Fruit fly (Drosophila melanogaster): ENCODE data around the gene Vti1a.
A peak's percentile ranks its signal among the peaks of the same experiment; 100 is the strongest.

Gene Vti1a

dm6 chr3L:701798-702635 lies 9.3 kb upstream of the Vti1a start:
- TF ChIP-seq svp (GFP tag), result peak; percentile 69
- TF ChIP-seq CG34406 (GFP tag; optimal IDR thresholded peaks at IDR 0.05), result no peak
- peak; percentile 28 for TF ChIP-seq Eip78C (GFP tag)

- TF ChIP-seq Ets96B (tag; optimal IDR thresholded peaks at IDR 0.05), result peak; percentile 16
- TF ChIP-seq CG6808 (GFP tag; optimal IDR thresholded peaks at IDR 0.05), result peak; percentile 36
- TF ChIP-seq Hr4 (GFP tag; optimal IDR thresholded peaks at IDR 0.05), result peak; percentile 29
- no peak for TF ChIP-seq Hr38 (GFP tag; optimal IDR thresholded peaks at IDR 0.05)
- TF ChIP-seq fd59A (GFP tag; optimal IDR thresholded peaks at IDR 0.05), result no peak
- TF ChIP-seq CG16779 (tag; optimal IDR thresholded peaks at IDR 0.05), result peak; percentile 3
- no peak for TF ChIP-seq Eip93F (GFP tag; optimal IDR thresholded peaks at IDR 0.05)
- TF ChIP-seq Eip75B (GFP tag; optimal IDR thresholded peaks at IDR 0.05), result no peak
- peak; percentile 44 for TF ChIP-seq esn (GFP tag; optimal IDR thresholded peaks at IDR 0.05)
- no peak for TF ChIP-seq CG11902 (GFP tag; optimal IDR thresholded peaks at IDR 0.05)
- no peak for TF ChIP-seq CG11294 (GFP tag; IDR thresholded peaks at IDR 0.05)
- TF ChIP-seq CG15336 (GFP tag; IDR thresholded peaks at IDR 0.05), result peak; percentile 74
- TF ChIP-seq CG8319 (GFP tag; optimal IDR thresholded peaks at IDR 0.05), result no peak
- TF ChIP-seq CG3919 (GFP tag; optimal IDR thresholded peaks at IDR 0.05), result peak; percentile 13
- TF ChIP-seq Gug (GFP tag; IDR thresholded peaks at IDR 0.05), result no peak
- TF ChIP-seq dac (GFP tag; optimal IDR thresholded peaks at IDR 0.05), result no peak
- no peak for TF ChIP-seq cyc (GFP tag; optimal IDR thresholded peaks at IDR 0.05)
- TF ChIP-seq CG1621 (tag; optimal IDR thresholded peaks at IDR 0.05), result no peak
- no peak for TF ChIP-seq CG8632 (GFP tag; optimal IDR thresholded peaks at IDR 0.05)
- no peak for TF ChIP-seq Lpt (GFP tag; optimal IDR thresholded peaks at IDR 0.05)
- TF ChIP-seq spab (GFP tag; optimal IDR thresholded peaks at IDR 0.05), result no peak
- peak; percentile 71 for TF ChIP-seq eg (GFP tag; IDR thresholded peaks at IDR 0.05)
- no peak for TF ChIP-seq Sox14 (GFP tag; optimal IDR thresholded peaks at IDR 0.05)
- TF ChIP-seq CG11762 (GFP tag; optimal IDR thresholded peaks at IDR 0.05; ENCODE audit: insufficient read depth), result no peak
- peak; percentile 73 for TF ChIP-seq CG6163 (GFP tag; IDR thresholded peaks at IDR 0.05)
- no peak for TF ChIP-seq CG9139 (GFP tag; optimal IDR thresholded peaks at IDR 0.05)
- peak; percentile 55 for TF ChIP-seq svp (GFP tag)
- TF ChIP-seq topi (GFP tag; optimal IDR thresholded peaks at IDR 0.05), result peak; percentile 7
- no peak for TF ChIP-seq CG6792 (GFP tag; optimal IDR thresholded peaks at IDR 0.05)
- TF ChIP-seq achi (GFP tag; optimal IDR thresholded peaks at IDR 0.05), result peak; percentile 27
- TF ChIP-seq ss (GFP tag; optimal IDR thresholded peaks at IDR 0.05), result no peak
- TF ChIP-seq dsx (GFP tag; optimal IDR thresholded peaks at IDR 0.05; ENCODE audit: poor library complexity, severe bottlenecking), result no peak
- TF ChIP-seq acj6 (GFP tag; optimal IDR thresholded peaks at IDR 0.05), result no peak
- no peak for TF ChIP-seq net (GFP tag; optimal IDR thresholded peaks at IDR 0.05)
- peak; percentile 40 for TF ChIP-seq OdsH (GFP tag; optimal IDR thresholded peaks at IDR 0.05)
- TF ChIP-seq CG6276 (GFP tag; optimal IDR thresholded peaks at IDR 0.05), result peak; percentile 62
- TF ChIP-seq Sox102F (GFP tag; optimal IDR thresholded peaks at IDR 0.05), result peak; percentile 43
- no peak for TF ChIP-seq CG4318 (GFP tag; optimal IDR thresholded peaks at IDR 0.05)
- TF ChIP-seq CG8119 (GFP tag; IDR thresholded peaks at IDR 0.05), result peak; percentile 58; the same call in 2 of the 3 replicates
- peak; percentile 44 for TF ChIP-seq Met (GFP tag; optimal IDR thresholded peaks at IDR 0.05)
- peak; percentile 10 for TF ChIP-seq vri (GFP tag; optimal IDR thresholded peaks at IDR 0.05)
- TF ChIP-seq Eip78C (GFP tag), result peak; percentile 52
- peak; percentile 1 for TF ChIP-seq Smox (GFP tag; optimal IDR thresholded peaks at IDR 0.05)
- peak; percentile 34 for TF ChIP-seq pdm3 (GFP tag; optimal IDR thresholded peaks at IDR 0.05)
- peak; percentile 20 for TF ChIP-seq CG3032 (tag; optimal IDR thresholded peaks at IDR 0.05)
- TF ChIP-seq fkh (GFP tag; optimal IDR thresholded peaks at IDR 0.05), result no peak
Observed at dm6 chr3L:700160-700917, 7.6 kb upstream of the Vti1a start.

All from whole organism, prepupa.